Fruit fly (Drosophila melanogaster): ENCODE data around the gene CG33796.

dm6 chr3L:16209641-16210040, 39.7 kb upstream of the CG33796 start:
- TF ChIP-seq psq (optimal IDR thresholded peaks at IDR 0.05) (no peak), Myc (optimal IDR thresholded peaks at IDR 0.05) (no peak)
